Worm (Caenorhabditis elegans) whole organism, L4/young adult: Measurements from ENCODE around the gene Y119D3B.21.
"Not testable (repeated sequence)": the region's sequence is repeated elsewhere in the genome, so short reads cannot be mapped to it uniquely, and the experiment has no call there.

Experiments
- W03F9.2 ChIP-seq: fragments of 150-350 bp; optimal IDR thresholded peaks from 2 replicates; lab custom pipeline; 2014; ENCODE audit warnings: missing biosample characterization, missing genetic modification characterization
- dao-5 ChIP-seq: sonication (generic microtip); optimal IDR thresholded peaks from 2 replicates; lab custom pipeline; 2016; ENCODE audit warnings: missing genotype, missing genetic modification characterization, moderate library complexity, missing compliant biosample characterization
- him-1 ChIP-seq: sonication (generic microtip); optimal IDR thresholded peaks from 2 replicates; lab custom pipeline; 2016; ENCODE audit warnings: missing genotype, missing genetic modification reagents, missing genetic modification characterization, missing compliant biosample characterization

DNA sequence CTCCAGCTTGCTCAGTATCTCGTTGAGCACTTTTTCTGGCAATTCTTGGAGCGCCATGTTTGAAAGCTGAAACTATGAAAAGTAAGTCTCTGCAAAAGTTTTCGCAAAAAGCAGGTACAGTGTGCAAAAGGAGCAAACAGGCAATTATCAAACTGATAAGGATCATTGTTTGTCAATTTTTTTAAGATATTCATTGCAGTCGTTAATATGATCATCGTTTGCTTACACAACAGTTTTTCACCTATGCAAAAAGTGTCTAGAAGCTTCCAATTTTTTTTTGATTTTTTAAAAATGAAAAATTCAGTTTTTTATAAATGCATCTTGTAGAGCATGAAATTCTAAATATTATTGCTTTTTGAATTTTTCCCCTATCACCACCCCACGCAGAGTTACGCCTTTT lies 43.6 kb downstream of the Y119D3B.21 start, which contains the start of gene fbxa-78:
- TF ChIP-seq W03F9.2, him-1, dao-5: not testable (repeated sequence)
